Worm (Caenorhabditis elegans): ENCODE results near the gene rcat-1.

rcat-1 gene

ce11 chrIV:290387-290786, 35.2 kb upstream of the rcat-1 start:
- TF ChIP-seq sptf-1 (tag; optimal IDR thresholded peaks at IDR 0.05) = no peak
- TF ChIP-seq elt-1 (tag; optimal IDR thresholded peaks at IDR 0.05; ENCODE audit: borderline replicate concordance, insufficient read depth) = no peak
- no peak for TF ChIP-seq lin-13 (tag; optimal IDR thresholded peaks at IDR 0.05)
- TF ChIP-seq cnd-1 (tag; optimal IDR thresholded peaks at IDR 0.05) = no peak
- no peak for TF ChIP-seq M03D4.4 (tag; optimal IDR thresholded peaks at IDR 0.05)
- TF ChIP-seq nhr-12 (tag; optimal IDR thresholded peaks at IDR 0.05) = no peak
- no peak for TF ChIP-seq nhr-237 (tag; optimal IDR thresholded peaks at IDR 0.05)
- no peak for TF ChIP-seq hlh-1 (tag; optimal IDR thresholded peaks at IDR 0.05)
- TF ChIP-seq ztf-11 (tag; optimal IDR thresholded peaks at IDR 0.05) = no peak
- no peak for TF ChIP-seq mls-2 (tag; optimal IDR thresholded peaks at IDR 0.05)
- no peak for TF ChIP-seq nhr-2 (tag; optimal IDR thresholded peaks at IDR 0.05)
- TF ChIP-seq nhr-28 (tag; optimal IDR thresholded peaks at IDR 0.05) = no peak

ce11 chrIV:288027-288426, 32.8 kb upstream of the rcat-1 start, which contains the start of gene T21D12.14:
Gene T21D12.14, minus strand, starts transcription at chrIV:288127.
- no peak for TF ChIP-seq nhr-2 (tag; optimal IDR thresholded peaks at IDR 0.05)

- TF ChIP-seq zip-8 (tag; optimal IDR thresholded peaks at IDR 0.05) = no peak
- TF ChIP-seq ham-2 (GFP tag; optimal IDR thresholded peaks at IDR 0.05) = no peak
- no peak for TF ChIP-seq unc-62 (GFP tag; optimal IDR thresholded peaks at IDR 0.05)
- TF ChIP-seq bed-3 (GFP tag; optimal IDR thresholded peaks at IDR 0.05) = no peak
- TF ChIP-seq nhr-2 (tag; optimal IDR thresholded peaks at IDR 0.05) = no peak
Observed at ce11 chrIV:283347-283746, 28.1 kb upstream of the rcat-1 start, which contains the start of gene best-19. Gene best-19, plus strand, starts transcription at chrIV:283647.

- TF ChIP-seq lsy-2 (tag; optimal IDR thresholded peaks at IDR 0.05) (no peak), unc-120 (tag; optimal IDR thresholded peaks at IDR 0.05; ENCODE audit: poor library complexity, severe bottlenecking) (peak; percentile 56), hlh-1 (tag; optimal IDR thresholded peaks at IDR 0.05) (no peak), ces-1 (GFP tag; optimal IDR thresholded peaks at IDR 0.05) (peak; percentile 14)
Observed at ce11 chrIV:282008-282407, 26.8 kb upstream of the rcat-1 start.

- TF ChIP-seq ztf-11 (tag; optimal IDR thresholded peaks at IDR 0.05) (no peak), blmp-1 (tag; optimal IDR thresholded peaks at IDR 0.05) (no peak), unc-62 (GFP tag; optimal IDR thresholded peaks at IDR 0.05) (no peak), ceh-39 (tag; optimal IDR thresholded peaks at IDR 0.05) (no peak), mab-5 (tag; optimal IDR thresholded peaks at IDR 0.05) (no peak), flh-1 (GFP tag; optimal IDR thresholded peaks at IDR 0.05) (no peak), tbx-8 (GFP tag; optimal IDR thresholded peaks at IDR 0.05) (no peak), elt-1 (tag; optimal IDR thresholded peaks at IDR 0.05; ENCODE audit: borderline replicate concordance, insufficient read depth) (no peak), bed-3 (GFP tag; optimal IDR thresholded peaks at IDR 0.05) (no peak), mls-2 (tag; optimal IDR thresholded peaks at IDR 0.05) (no peak)
Observed at ce11 chrIV:278284-278683, 23.1 kb upstream of the rcat-1 start.

ce11 chrIV:275146-275545, 19.9 kb upstream of the rcat-1 start:
- TF ChIP-seq nhr-2 (tag; optimal IDR thresholded peaks at IDR 0.05) (no peak), sem-2 (GFP tag; optimal IDR thresholded peaks at IDR 0.05) (no peak), ceh-39 (tag; optimal IDR thresholded peaks at IDR 0.05) (no peak), cnd-1 (tag; optimal IDR thresholded peaks at IDR 0.05) (no peak), elt-1 (tag; optimal IDR thresholded peaks at IDR 0.05; ENCODE audit: borderline replicate concordance, insufficient read depth) (no peak), lin-13 (tag; optimal IDR thresholded peaks at IDR 0.05) (no peak), unc-62 (GFP tag; optimal IDR thresholded peaks at IDR 0.05) (no peak), lin-32 (GFP tag; optimal IDR thresholded peaks at IDR 0.05) (no peak)

- TF ChIP-seq M03D4.4 (tag; optimal IDR thresholded peaks at IDR 0.05) (no peak), elt-1 (tag; optimal IDR thresholded peaks at IDR 0.05; ENCODE audit: borderline replicate concordance, insufficient read depth) (no peak), ztf-11 (tag; optimal IDR thresholded peaks at IDR 0.05) (no peak), hlh-1 (tag; optimal IDR thresholded peaks at IDR 0.05) (no peak), snpc-4 (tag; optimal IDR thresholded peaks at IDR 0.05) (no peak), ceh-83 (GFP tag; optimal IDR thresholded peaks at IDR 0.05) (no peak), nhr-2 (tag; optimal IDR thresholded peaks at IDR 0.05) (no peak), sptf-1 (tag; optimal IDR thresholded peaks at IDR 0.05) (no peak), pha-4 (tag; optimal IDR thresholded peaks at IDR 0.05) (no peak), blmp-1 (tag; optimal IDR thresholded peaks at IDR 0.05) (no peak), zip-8 (tag; optimal IDR thresholded peaks at IDR 0.05) (no peak)
Observed at ce11 chrIV:274185-274584, 19.0 kb upstream of the rcat-1 start, which contains the start of gene sma-10. Gene sma-10, plus strand, starts transcription at chrIV:274420.
